Worm (Caenorhabditis elegans): ENCODE data around the gene srh-72.

DNA sequence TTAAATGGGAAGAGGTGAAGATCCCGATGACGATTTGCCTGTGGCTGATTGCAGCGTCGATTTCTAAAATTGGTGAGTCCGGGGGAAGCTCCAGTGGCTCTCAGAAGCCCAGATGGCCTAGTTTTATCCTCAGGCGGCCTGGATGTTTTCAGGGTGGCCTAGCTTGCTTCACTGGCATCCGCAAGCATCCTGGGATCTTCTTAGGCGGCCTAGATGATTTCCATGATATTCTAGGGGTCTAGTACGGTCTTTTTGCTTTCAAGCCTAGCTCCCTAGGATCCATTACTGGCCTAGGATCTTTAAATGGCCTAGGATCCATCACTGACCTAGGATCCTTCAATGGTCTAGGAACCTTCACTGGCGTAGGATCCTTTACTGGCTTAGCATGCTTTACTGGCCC is 30.6 kb upstream of the srh-72 start:
- no peak for TF ChIP-seq him-1 (tag; optimal IDR thresholded peaks at IDR 0.05)
- TF ChIP-seq W03F9.2 (tag; optimal IDR thresholded peaks at IDR 0.05), result no peak
- no peak for TF ChIP-seq dao-5 (tag; optimal IDR thresholded peaks at IDR 0.05)
